Worm (Caenorhabditis elegans) whole organism, L1 larva: ENCODE data around the gene ntl-4.
A peak's percentile ranks its signal among the peaks of the same experiment; 100 is the strongest.

Experiments
- C04F5.9 ChIP-seq: sonication (generic microtip); optimal IDR thresholded peaks from 2 replicates; lab custom pipeline; 2016; ENCODE audit warnings: missing genetic modification characterization, missing compliant biosample characterization
- C16A3.4 ChIP-seq: fragments of 150-350 bp; optimal IDR thresholded peaks from 2 replicates; lab custom pipeline; 2014; ENCODE audit warnings: missing biosample characterization, missing genetic modification characterization
- C34B4.2 ChIP-seq: sonication (generic microtip); optimal IDR thresholded peaks from 2 replicates; lab custom pipeline; 2017; ENCODE audit warnings: mild to moderate bottlenecking, missing genetic modification characterization, missing compliant biosample characterization
- F16B12.6 ChIP-seq: fragments of 150-350 bp; optimal IDR thresholded peaks from 2 replicates; lab custom pipeline; 2014; ENCODE audit warnings: missing biosample characterization, missing genetic modification characterization
- Y116A8C.19 ChIP-seq: sonication (generic microtip); optimal IDR thresholded peaks from 2 replicates; lab custom pipeline; 2016; ENCODE audit warnings: missing compliant biosample characterization, missing genetic modification characterization, borderline replicate concordance
- alr-1 ChIP-seq: fragments of 200-800 bp; sonication (Bioruptor generic); optimal IDR thresholded peaks from 2 replicates; lab custom pipeline; 2018; ENCODE audit warnings: borderline replicate concordance, mild to moderate bottlenecking, missing genetic modification characterization, missing compliant biosample characterization
- ama-1 ChIP-seq: fragments of 150-350 bp; optimal IDR thresholded peaks from 2 replicates; lab custom pipeline; 2014
- ceh-63 ChIP-seq: fragments of 200-800 bp; sonication (Bioruptor generic); optimal IDR thresholded peaks from 2 replicates; lab custom pipeline; 2018; ENCODE audit warnings: mild to moderate bottlenecking, missing genetic modification characterization, missing compliant biosample characterization
- ceh-88 ChIP-seq: fragments of 200-800 bp; sonication (Bioruptor generic); IDR thresholded peaks from 2 replicates; pipeline ENCODE4 v1.3.6; 2022; ENCODE audit warnings: missing genetic modification characterization, missing compliant biosample characterization
- ceh-90 ChIP-seq: sonication (generic microtip); optimal IDR thresholded peaks from 2 replicates; lab custom pipeline; 2016; ENCODE audit warnings: missing genetic modification characterization, missing compliant biosample characterization
- ces-1 ChIP-seq: fragments of 150-350 bp; optimal IDR thresholded peaks from 2 replicates; lab custom pipeline; 2014; ENCODE audit warnings: missing biosample characterization, missing genetic modification reagents, missing genetic modification characterization
- dpl-1 ChIP-seq, 3 experiments: fragments of 150-350 bp in 2 of 3; sonication (generic microtip) in 1 of 3; optimal IDR thresholded peaks; 2 replicates each; lab custom pipeline; 2014 to 2017; ENCODE audit warnings: missing biosample characterization in 3 of 3, missing genetic modification characterization in 3 of 3, missing genetic modification reagents in 3 of 3
- dsc-1 ChIP-seq: sonication (generic microtip); optimal IDR thresholded peaks from 2 replicates; lab custom pipeline; 2016; ENCODE audit warnings: mild to moderate bottlenecking, missing genetic modification characterization, missing compliant biosample characterization
- efl-3 ChIP-seq: fragments of 200-800 bp; sonication (Bioruptor generic); optimal IDR thresholded peaks from 2 replicates; lab custom pipeline; 2018; ENCODE audit warnings: mild to moderate bottlenecking, missing genetic modification characterization, missing compliant biosample characterization
- egl-13 ChIP-seq: sonication (generic microtip); optimal IDR thresholded peaks from 2 replicates; lab custom pipeline; 2016; ENCODE audit warnings: missing genotype, missing genetic modification reagents, missing genetic modification characterization, missing compliant biosample characterization
- egl-27 ChIP-seq, 2 experiments: fragments of 150-350 bp in 1 of 2; sonication (generic microtip); optimal IDR thresholded peaks; 3 replicates each; lab custom pipeline; 2017 to 2018; ENCODE audit warnings: missing biosample characterization in 2 of 2, missing genetic modification characterization in 2 of 2, missing genetic modification reagents in 2 of 2
- elt-2 ChIP-seq: sonication (generic microtip); optimal IDR thresholded peaks from 2 replicates; lab custom pipeline; 2016; ENCODE audit warnings: missing genetic modification characterization, mild to moderate bottlenecking, inconsistent platforms, missing compliant biosample characterization, missing genetic modification reagents
- elt-3 ChIP-seq, 6 experiments: fragments of 150-350 bp in 1 of 6; sonication (generic microtip); optimal IDR thresholded peaks; 2 replicates each; lab custom pipeline; 2017 to 2018; ENCODE audit warnings: missing biosample characterization in 6 of 6, missing genetic modification characterization in 6 of 6, inconsistent platforms in 1 of 6
- fkh-4 ChIP-seq: sonication (generic microtip); optimal IDR thresholded peaks from 2 replicates; lab custom pipeline; 2016; ENCODE audit warnings: missing compliant biosample characterization, missing genetic modification characterization, borderline replicate concordance
- fkh-8 ChIP-seq: sonication (generic microtip); optimal IDR thresholded peaks from 2 replicates; lab custom pipeline; 2016; ENCODE audit warnings: mild to moderate bottlenecking, missing genetic modification characterization, missing compliant biosample characterization
- grh-1 ChIP-seq: fragments of 200-800 bp; sonication (Bioruptor generic); IDR thresholded peaks from 2 replicates; pipeline ENCODE4 v1.3.6; 2022; ENCODE audit warnings: missing genetic modification reagents, missing genetic modification characterization, missing compliant biosample characterization
- hpl-2 ChIP-seq: fragments of 150-350 bp; optimal IDR thresholded peaks from 2 replicates; lab custom pipeline; 2014; ENCODE audit warnings: missing biosample characterization, missing genetic modification reagents, missing genetic modification characterization
- isw-1 ChIP-seq: fragments of 200-800 bp; sonication (Bioruptor generic); IDR thresholded peaks from 2 replicates; pipeline ENCODE4 v1.3.6; 2022; ENCODE audit warnings: missing genetic modification characterization, missing compliant biosample characterization
- jun-1 ChIP-seq: fragments of 150-350 bp; optimal IDR thresholded peaks from 2 replicates; lab custom pipeline; 2014; ENCODE audit warnings: missing biosample characterization, missing genetic modification reagents, missing genetic modification characterization
- lin-13 ChIP-seq: fragments of 150-350 bp; optimal IDR thresholded peaks from 2 replicates; lab custom pipeline; 2014; ENCODE audit warnings: missing biosample characterization, missing genetic modification reagents, missing genetic modification characterization
- lir-3 ChIP-seq: sonication (generic microtip); optimal IDR thresholded peaks from 2 replicates; lab custom pipeline; 2016; ENCODE audit warnings: mild to moderate bottlenecking, missing genetic modification characterization, moderate library complexity, missing compliant biosample characterization; ENCODE audit not compliant: poor library complexity
- lsy-2 ChIP-seq, 2 experiments: fragments of 150-350 bp; optimal IDR thresholded peaks; 2 replicates each; lab custom pipeline; 2014; ENCODE audit warnings: missing biosample characterization in 2 of 2, missing genetic modification characterization in 2 of 2
- nhr-11 ChIP-seq: fragments of 150-350 bp; optimal IDR thresholded peaks from 2 replicates; lab custom pipeline; 2014; ENCODE audit warnings: missing biosample characterization, missing genetic modification characterization
- nhr-12 ChIP-seq: sonication (generic microtip); optimal IDR thresholded peaks from 2 replicates; lab custom pipeline; 2017; ENCODE audit warnings: missing biosample characterization, missing genetic modification characterization
- nhr-20 ChIP-seq: sonication (generic microtip); optimal IDR thresholded peaks from 2 replicates; lab custom pipeline; 2016; ENCODE audit warnings: mild to moderate bottlenecking, missing genetic modification characterization, missing compliant biosample characterization
- nhr-237 ChIP-seq: fragments of 150-350 bp; optimal IDR thresholded peaks from 2 replicates; lab custom pipeline; 2014; ENCODE audit warnings: missing biosample characterization, missing genetic modification characterization
- nhr-28 ChIP-seq: fragments of 150-350 bp; optimal IDR thresholded peaks from 2 replicates; lab custom pipeline; 2014; ENCODE audit warnings: missing biosample characterization, missing genetic modification characterization
- nhr-47 ChIP-seq: sonication (generic microtip); optimal IDR thresholded peaks from 2 replicates; lab custom pipeline; 2016; ENCODE audit warnings: mild to moderate bottlenecking, missing genetic modification characterization, moderate library complexity, missing compliant biosample characterization
- nhr-71 ChIP-seq: sonication (generic microtip); optimal IDR thresholded peaks from 2 replicates; lab custom pipeline; 2016; ENCODE audit warnings: mild to moderate bottlenecking, missing genetic modification characterization, moderate library complexity, missing compliant biosample characterization
- nhr-84 ChIP-seq: sonication (generic microtip); optimal IDR thresholded peaks from 2 replicates; lab custom pipeline; 2017; ENCODE audit warnings: missing biosample characterization, missing genetic modification characterization
- nhr-85 ChIP-seq: sonication (generic microtip); peaks from one replicate; lab custom pipeline; 2016; ENCODE audit warnings: missing genetic modification characterization, inconsistent platforms, missing compliant biosample characterization
- nhr-90 ChIP-seq: sonication (generic microtip); optimal IDR thresholded peaks from 2 replicates; lab custom pipeline; 2016; ENCODE audit warnings: mild to moderate bottlenecking, missing genetic modification characterization, missing compliant biosample characterization; ENCODE audit not compliant: poor library complexity
- pag-3 ChIP-seq: sonication (generic microtip); optimal IDR thresholded peaks from 2 replicates; lab custom pipeline; 2017; ENCODE audit warnings: missing genetic modification characterization, mild to moderate bottlenecking, missing compliant biosample characterization, antibody characterized with exemption, borderline replicate concordance; ENCODE audit not compliant: insufficient read depth
- pqm-1 ChIP-seq: sonication (generic microtip); optimal IDR thresholded peaks from 3 replicates; lab custom pipeline; 2017; ENCODE audit warnings: missing biosample characterization, missing genetic modification characterization
- rnt-1 ChIP-seq: sonication (generic microtip); optimal IDR thresholded peaks from 2 replicates; lab custom pipeline; 2016; ENCODE audit warnings: mild to moderate bottlenecking, missing genetic modification characterization, moderate library complexity, missing compliant biosample characterization
- skn-1 ChIP-seq: fragments of 150-350 bp; optimal IDR thresholded peaks from 2 replicates; lab custom pipeline; 2014; ENCODE audit warnings: missing biosample characterization, missing genetic modification characterization
- snpc-4 ChIP-seq: fragments of 150-350 bp; optimal IDR thresholded peaks from 2 replicates; lab custom pipeline; 2014; ENCODE audit warnings: missing biosample characterization, missing genetic modification characterization
- sptf-1 ChIP-seq: fragments of 150-350 bp; optimal IDR thresholded peaks from 2 replicates; lab custom pipeline; 2014; ENCODE audit warnings: missing biosample characterization, missing genetic modification characterization
- swsn-7 ChIP-seq: sonication (generic microtip); optimal IDR thresholded peaks from 2 replicates; lab custom pipeline; 2016; ENCODE audit warnings: missing genetic modification characterization, missing compliant biosample characterization
- tbx-2 ChIP-seq: sonication (generic microtip); optimal IDR thresholded peaks from 2 replicates; lab custom pipeline; 2016; ENCODE audit warnings: missing genetic modification characterization, missing compliant biosample characterization
- unc-130 ChIP-seq: fragments of 150-350 bp; optimal IDR thresholded peaks from 2 replicates; lab custom pipeline; 2017; ENCODE audit warnings: missing biosample characterization, missing genetic modification characterization, inconsistent platforms
- unc-30 ChIP-seq: sonication (generic microtip); optimal IDR thresholded peaks from 2 replicates; lab custom pipeline; 2017; ENCODE audit warnings: missing biosample characterization, missing genetic modification characterization
- unc-86 ChIP-seq: sonication (generic microtip); optimal IDR thresholded peaks from 2 replicates; lab custom pipeline; 2016; ENCODE audit warnings: missing genetic modification characterization, missing compliant biosample characterization
- unc-98 ChIP-seq: fragments of 200-800 bp; sonication (Bioruptor generic); IDR thresholded peaks from 2 replicates; pipeline ENCODE4 v1.3.6; 2022; ENCODE audit warnings: missing genetic modification characterization, missing compliant biosample characterization
- zag-1 ChIP-seq: fragments of 150-350 bp; optimal IDR thresholded peaks from 2 replicates; lab custom pipeline; 2014; ENCODE audit warnings: missing biosample characterization, missing genetic modification characterization
- zip-4 ChIP-seq: fragments of 200-800 bp; sonication (Bioruptor generic); optimal IDR thresholded peaks from 2 replicates; lab custom pipeline; 2018; ENCODE audit warnings: mild to moderate bottlenecking, missing genetic modification characterization, moderate library complexity, missing compliant biosample characterization
- ztf-4 ChIP-seq: fragments of 150-350 bp; optimal IDR thresholded peaks from 2 replicates; lab custom pipeline; 2014; ENCODE audit warnings: missing biosample characterization, missing genetic modification characterization

Gene ntl-4

DNA sequence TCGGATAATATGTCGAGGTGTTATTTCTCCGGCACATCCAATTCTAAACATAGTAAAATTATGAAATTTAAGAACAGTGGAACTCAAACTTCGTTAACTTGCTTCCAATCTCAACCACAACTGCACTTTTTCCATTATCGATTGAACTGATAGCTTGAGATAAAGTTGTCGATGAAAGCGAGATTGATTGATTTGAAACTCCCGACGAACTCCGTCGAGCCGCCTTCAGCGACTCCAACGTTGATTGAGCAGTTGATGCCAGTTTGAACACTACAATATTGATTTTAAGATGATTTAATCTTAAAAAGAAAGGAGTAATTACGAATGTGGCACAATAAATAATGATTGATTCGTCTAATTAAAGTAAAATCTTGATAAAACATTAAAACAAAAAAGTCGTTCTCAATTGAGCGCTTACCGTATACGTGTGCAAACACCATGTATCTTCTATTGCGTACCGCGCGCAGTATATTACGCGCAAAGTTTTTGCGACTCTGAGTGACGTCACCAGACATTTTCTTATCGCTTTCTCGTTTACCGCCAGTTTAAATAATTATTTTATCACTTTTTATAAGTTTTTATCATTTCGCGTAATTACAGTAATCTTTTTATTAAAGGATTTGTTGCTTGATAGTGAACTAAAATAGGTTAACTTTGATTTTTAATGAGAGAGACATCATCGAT is 8.0 kb upstream of the ntl-4 start, which contains the start of gene arp-11 (continued):
- TF ChIP-seq nhr-28 (tag; lab: Kevin White, UChicago), result no peak
- peak; percentile 36 for TF ChIP-seq isw-1
- TF ChIP-seq nhr-20, result peak; percentile 79
- peak; percentile 46 for TF ChIP-seq unc-86 (tag; lab: Kevin White, UChicago)
- peak; percentile 61 for TF ChIP-seq egl-13 (tag; lab: Kevin White, UChicago)
- TF ChIP-seq snpc-4, result peak; percentile 47
- TF ChIP-seq lir-3 (tag; lab: Kevin White, UChicago), result peak; percentile 35
- no peak for TF ChIP-seq ceh-63 (GFP tag; lab: Kevin White, UChicago)
- TF ChIP-seq lsy-2 (tag; optimal IDR thresholded peaks at IDR 0.05; lab: Kevin White, UChicago), result peak; percentile 97 to 99
- TF ChIP-seq zip-4 (GFP tag; lab: Kevin White, UChicago), result no peak
- peak; percentile 18 for TF ChIP-seq ama-1 (lab: Kevin White, UChicago)
- TF ChIP-seq nhr-90 (tag; lab: Kevin White, UChicago), result peak; percentile 75
- peak; percentile 87 for TF ChIP-seq nhr-71
- TF ChIP-seq C04F5.9 (tag; lab: Kevin White, UChicago), result no peak
- TF ChIP-seq egl-27 (tag; optimal IDR thresholded peaks at IDR 0.05; lab: Kevin White, UChicago), result no peak
- TF ChIP-seq nhr-11, result no peak
- no peak for TF ChIP-seq unc-98 (GFP tag; lab: Robert Waterston, UW)
- peak; percentile 89 for TF ChIP-seq C16A3.4 (tag; lab: Kevin White, UChicago)
- TF ChIP-seq elt-3 (tag; optimal IDR thresholded peaks at IDR 0.05; lab: Kevin White, UChicago), result peak in 2 of 6 experiments; percentile 59 to 66
- peak; percentile 63 for TF ChIP-seq dsc-1 (tag; lab: Kevin White, UChicago)
- peak; percentile 70 for TF ChIP-seq skn-1
- TF ChIP-seq nhr-84 (tag; lab: Kevin White, UChicago), result no peak
- TF ChIP-seq zag-1, result no peak
- peak; percentile 94 for TF ChIP-seq elt-2 (tag; lab: Kevin White, UChicago)
- no peak for TF ChIP-seq pqm-1 (tag; lab: Kevin White, UChicago)
- TF ChIP-seq grh-1, result no peak
- TF ChIP-seq fkh-8 (tag; lab: Kevin White, UChicago), result peak; percentile 74
- peak; percentile 50 for TF ChIP-seq ztf-4 (tag; lab: Kevin White, UChicago)
- TF ChIP-seq fkh-4, result no peak
- TF ChIP-seq alr-1 (tag; lab: Kevin White, UChicago), result no peak
- peak; percentile 72 to 78 (median 76) for TF ChIP-seq dpl-1 (GFP tag; optimal IDR thresholded peaks at IDR 0.05; lab: Kevin White, UChicago)
- no peak for TF ChIP-seq hpl-2 (GFP tag; lab: Kevin White, UChicago)
- peak; percentile 22 for TF ChIP-seq nhr-85
- TF ChIP-seq pag-3 (tag; lab: Kevin White, UChicago), result no peak
- TF ChIP-seq nhr-237 (tag; lab: Kevin White, UChicago), result no peak
- TF ChIP-seq C34B4.2 (tag; lab: Kevin White, UChicago), result no peak
- peak; percentile 64 for TF ChIP-seq tbx-2
- TF ChIP-seq efl-3, result no peak
- peak; percentile 94 for TF ChIP-seq F16B12.6 (tag; lab: Kevin White, UChicago)
- no peak for TF ChIP-seq ces-1
- TF ChIP-seq sptf-1 (tag; lab: Kevin White, UChicago), result no peak
- TF ChIP-seq nhr-12 (tag; lab: Kevin White, UChicago), result no peak
- peak; percentile 55 for TF ChIP-seq rnt-1 (tag; lab: Kevin White, UChicago)
- TF ChIP-seq unc-30, result no peak
- TF ChIP-seq jun-1, result peak; percentile 44
- no peak for TF ChIP-seq ceh-88 (GFP tag; lab: Robert Waterston, UW)
- peak; percentile 77 for TF ChIP-seq unc-130 (tag; lab: Kevin White, UChicago)
- TF ChIP-seq ceh-90, result no peak
- TF ChIP-seq Y116A8C.19, result no peak
- TF ChIP-seq lin-13 (GFP tag; lab: Kevin White, UChicago), result peak; percentile 42
- TF ChIP-seq swsn-7 (tag; lab: Kevin White, UChicago), result peak; percentile 72
- peak; percentile 74 for TF ChIP-seq nhr-47 (tag; lab: Kevin White, UChicago)
